Worm (Caenorhabditis elegans): Measurements from ENCODE around the gene got-2.2.

DNA sequence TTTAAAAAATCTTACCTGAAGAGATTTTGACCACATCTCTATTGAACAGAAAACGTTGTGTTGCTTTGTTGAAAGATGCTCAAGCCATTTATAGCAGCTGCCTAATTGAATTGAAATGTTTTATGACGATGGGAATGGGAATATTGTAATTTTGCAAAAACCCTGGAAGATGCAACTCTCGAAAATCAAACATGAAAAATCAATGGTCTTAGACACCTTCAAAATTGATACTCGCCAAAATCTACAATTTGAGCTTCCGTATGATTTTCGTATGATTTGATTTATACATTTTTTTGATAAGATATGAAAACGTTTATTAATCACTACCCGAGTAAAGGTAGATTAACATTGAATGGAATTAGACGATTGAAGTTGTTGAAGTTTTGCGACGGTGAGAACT lies 32.3 kb upstream of the got-2.2 start, which contains the start of gene C14F11.7:
- no peak for TF ChIP-seq nhr-67 (tag; optimal IDR thresholded peaks at IDR 0.05)
- no peak for TF ChIP-seq sea-2 (GFP tag; optimal IDR thresholded peaks at IDR 0.05)
- TF ChIP-seq ZK546.5 (tag; optimal IDR thresholded peaks at IDR 0.05): no peak
- TF ChIP-seq elt-1 (tag; optimal IDR thresholded peaks at IDR 0.05): no peak
- TF ChIP-seq nhr-12 (tag; optimal IDR thresholded peaks at IDR 0.05): no peak
- no peak for TF ChIP-seq nhr-25 (tag; optimal IDR thresholded peaks at IDR 0.05)
- TF ChIP-seq unc-62 (GFP tag; optimal IDR thresholded peaks at IDR 0.05): no peak
- no peak for TF ChIP-seq ceh-16 (tag; optimal IDR thresholded peaks at IDR 0.05)
- TF ChIP-seq fos-1 (tag; optimal IDR thresholded peaks at IDR 0.05): no peak
- TF ChIP-seq snpc-4 (tag; optimal IDR thresholded peaks at IDR 0.05): no peak
- no peak for TF ChIP-seq nhr-11 (tag; optimal IDR thresholded peaks at IDR 0.05)

Data from whole organism, L3 larva.